Fruit fly (Drosophila melanogaster) whole organism: ENCODE data around the gene Cp7Fc.

Source experiments
- CG8478 ChIP-seq: fragments of >200 bp; optimal IDR thresholded peaks from 2 replicates; lab custom pipeline; 2018; ENCODE audit warnings: inconsistent platforms
- Dll ChIP-seq: fragments of >200 bp; optimal IDR thresholded peaks from 2 replicates; lab custom pipeline; 2017
- EcR ChIP-seq, 2 experiments: fragments of >200 bp; optimal IDR thresholded peaks; 2 replicates each; lab custom pipeline; 2017; ENCODE audit warnings: missing biosample characterization in 2 of 2, missing genetic modification characterization in 2 of 2, missing genetic modification reagents in 2 of 2
- pan ChIP-seq: fragments of >200 bp; optimal IDR thresholded peaks from 2 replicates; lab custom pipeline; 2017
- psq ChIP-seq: fragments of >200 bp; optimal IDR thresholded peaks from 2 replicates; lab custom pipeline; 2017
- usp ChIP-seq: fragments of >200 bp; optimal IDR thresholded peaks from 2 replicates; lab custom pipeline; 2017; ENCODE audit warnings: missing biosample characterization, missing genetic modification characterization, mixed read lengths

Cp7Fc gene

DNA sequence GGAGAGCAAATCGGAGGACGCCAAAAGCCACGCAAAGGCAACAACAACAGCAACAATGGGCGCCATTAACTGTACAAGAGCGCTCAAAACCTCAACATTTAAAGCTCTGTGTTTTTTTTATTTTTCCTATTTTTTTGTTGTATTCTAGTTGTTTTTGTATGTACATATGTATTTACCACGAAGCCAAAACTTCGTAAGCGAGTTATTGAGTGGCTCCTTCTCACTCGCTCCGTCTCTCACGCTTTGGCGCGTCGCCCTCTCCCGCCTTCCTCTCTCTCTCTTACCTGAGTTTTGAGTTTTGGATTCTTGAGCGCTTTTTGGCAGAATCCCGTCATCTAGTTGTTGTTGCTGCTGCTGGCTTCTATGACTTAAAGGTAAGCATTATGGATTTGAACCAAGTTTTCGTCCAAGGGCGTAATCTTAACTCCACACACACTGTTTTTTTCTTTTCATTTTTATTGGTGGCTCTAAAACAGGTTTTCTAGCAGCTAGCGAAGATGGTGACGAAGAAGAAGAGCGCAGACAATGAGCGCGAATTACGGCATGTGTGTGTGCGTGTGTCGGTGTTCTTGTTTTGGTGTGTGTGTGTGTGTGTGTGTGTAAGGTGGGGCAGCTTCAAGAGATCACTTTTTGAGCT, 41.2 kb downstream of the Cp7Fc start:
- TF ChIP-seq psq (lab: Kevin White, UChicago) (no peak), CG8478 (lab: Kevin White, UChicago) (no peak), EcR (GFP tag; optimal IDR thresholded peaks at IDR 0.05; lab: Kevin White, UChicago) (no peak), Dll (lab: Kevin White, UChicago) (no peak), usp (no peak), pan (lab: Kevin White, UChicago) (no peak)

DNA sequence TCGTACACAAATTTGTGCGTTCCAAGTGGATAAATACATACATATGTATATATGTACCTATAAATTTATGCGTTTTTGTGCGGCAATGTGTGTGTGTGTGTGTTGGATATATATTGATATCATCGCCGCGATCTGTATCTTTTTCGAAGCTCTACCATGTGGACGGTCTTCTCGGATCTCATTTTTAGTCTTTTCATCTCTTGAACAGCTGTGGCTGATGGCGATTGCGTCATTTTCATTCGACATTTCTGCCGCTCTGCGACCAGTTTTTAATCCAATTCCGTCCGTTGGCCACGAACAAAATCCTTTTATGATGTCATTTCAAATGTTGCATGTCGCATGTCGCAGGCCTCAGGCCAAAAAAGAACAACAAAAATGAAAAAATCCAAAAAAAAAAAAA, 43.6 kb downstream of the Cp7Fc start:
- no peak for TF ChIP-seq Dll (lab: Kevin White, UChicago)
- no peak for TF ChIP-seq pan (lab: Kevin White, UChicago)
- no peak for TF ChIP-seq CG8478 (lab: Kevin White, UChicago)
- no peak for TF ChIP-seq EcR (GFP tag; optimal IDR thresholded peaks at IDR 0.05; lab: Kevin White, UChicago)
- TF ChIP-seq psq (lab: Kevin White, UChicago), result no peak
- TF ChIP-seq usp, result no peak

DNA sequence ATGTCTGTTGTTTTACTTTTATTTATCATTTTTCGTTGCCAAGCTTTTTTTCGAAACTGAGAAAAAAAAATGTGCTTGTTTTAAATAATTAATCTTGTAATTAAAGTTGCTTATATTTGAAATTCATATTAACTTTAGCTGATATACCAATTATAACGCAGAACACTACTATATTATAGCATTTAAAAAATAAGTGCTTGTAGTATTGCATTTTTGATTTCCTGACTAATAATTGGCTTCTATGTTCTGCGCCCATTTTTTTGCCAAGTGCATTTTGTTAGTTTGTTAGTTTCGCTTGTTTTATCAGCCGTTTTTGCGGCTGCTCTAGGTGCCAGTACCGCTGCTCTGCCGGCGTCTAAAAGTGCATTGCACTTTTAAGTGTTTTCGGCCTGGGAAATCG, 44.6 kb downstream of the Cp7Fc start:
- TF ChIP-seq Dll (lab: Kevin White, UChicago) (no peak), psq (lab: Kevin White, UChicago) (no peak), usp (no peak), CG8478 (lab: Kevin White, UChicago) (no peak), EcR (GFP tag; optimal IDR thresholded peaks at IDR 0.05; lab: Kevin White, UChicago) (no peak), pan (lab: Kevin White, UChicago) (no peak)

DNA sequence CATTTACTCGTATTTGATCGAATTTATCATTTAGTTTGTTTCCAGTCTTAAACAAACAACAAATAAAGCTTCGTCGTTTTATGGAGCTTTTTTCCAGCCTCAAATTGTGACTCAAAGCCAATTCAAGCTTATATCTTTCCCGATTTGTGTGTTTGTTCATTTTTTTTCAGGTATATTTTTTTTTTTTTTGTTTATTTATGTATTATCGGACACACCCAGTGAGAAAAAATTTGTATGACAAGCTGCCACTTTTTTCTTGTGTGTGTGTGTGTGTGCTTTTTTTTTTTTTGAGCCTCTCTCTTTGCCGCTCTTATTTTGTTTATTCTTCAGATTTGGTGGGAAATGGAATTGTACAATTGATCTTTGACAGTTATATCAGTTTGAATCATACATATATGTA, 45.6 kb downstream of the Cp7Fc start:
- no peak for TF ChIP-seq Dll (lab: Kevin White, UChicago)
- TF ChIP-seq usp, result no peak
- no peak for TF ChIP-seq pan (lab: Kevin White, UChicago)
- no peak for TF ChIP-seq psq (lab: Kevin White, UChicago)
- no peak for TF ChIP-seq CG8478 (lab: Kevin White, UChicago)
- no peak for TF ChIP-seq EcR (GFP tag; optimal IDR thresholded peaks at IDR 0.05; lab: Kevin White, UChicago)

DNA sequence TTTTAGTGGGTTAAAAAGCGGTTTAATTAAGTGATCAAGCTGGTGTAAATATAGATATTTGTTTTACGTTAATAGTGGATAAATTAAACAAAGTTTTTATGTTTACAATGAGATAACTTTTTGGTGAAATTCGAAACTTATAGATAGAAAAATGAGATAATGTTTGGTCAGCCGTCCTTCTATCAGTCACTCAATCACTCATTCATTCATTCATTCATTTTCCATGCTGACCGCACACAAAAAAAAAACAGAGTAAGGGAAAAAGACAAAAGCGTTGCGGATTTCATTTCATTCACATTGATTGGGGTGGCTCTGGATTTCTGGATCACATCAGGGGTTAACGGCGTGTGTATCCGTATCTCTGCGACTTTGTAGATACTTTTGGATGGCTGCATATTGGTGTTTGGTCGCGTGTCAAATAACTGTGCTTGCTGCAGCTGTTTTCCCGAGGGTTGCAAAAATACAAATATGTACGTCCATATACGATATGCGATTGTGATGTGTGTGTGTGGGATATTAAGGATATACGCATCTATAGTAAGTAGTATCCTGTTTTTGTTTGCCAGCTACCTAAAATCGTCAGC, 46.7 kb downstream of the Cp7Fc start:
- TF ChIP-seq psq (lab: Kevin White, UChicago) (no peak), CG8478 (lab: Kevin White, UChicago) (no peak), pan (lab: Kevin White, UChicago) (no peak), EcR (GFP tag; optimal IDR thresholded peaks at IDR 0.05; lab: Kevin White, UChicago) (no peak), usp (no peak), Dll (lab: Kevin White, UChicago) (no peak)
